Fruit fly (Drosophila melanogaster): ENCODE measurements around the gene Fit1.

Gene Fit1

DNA sequence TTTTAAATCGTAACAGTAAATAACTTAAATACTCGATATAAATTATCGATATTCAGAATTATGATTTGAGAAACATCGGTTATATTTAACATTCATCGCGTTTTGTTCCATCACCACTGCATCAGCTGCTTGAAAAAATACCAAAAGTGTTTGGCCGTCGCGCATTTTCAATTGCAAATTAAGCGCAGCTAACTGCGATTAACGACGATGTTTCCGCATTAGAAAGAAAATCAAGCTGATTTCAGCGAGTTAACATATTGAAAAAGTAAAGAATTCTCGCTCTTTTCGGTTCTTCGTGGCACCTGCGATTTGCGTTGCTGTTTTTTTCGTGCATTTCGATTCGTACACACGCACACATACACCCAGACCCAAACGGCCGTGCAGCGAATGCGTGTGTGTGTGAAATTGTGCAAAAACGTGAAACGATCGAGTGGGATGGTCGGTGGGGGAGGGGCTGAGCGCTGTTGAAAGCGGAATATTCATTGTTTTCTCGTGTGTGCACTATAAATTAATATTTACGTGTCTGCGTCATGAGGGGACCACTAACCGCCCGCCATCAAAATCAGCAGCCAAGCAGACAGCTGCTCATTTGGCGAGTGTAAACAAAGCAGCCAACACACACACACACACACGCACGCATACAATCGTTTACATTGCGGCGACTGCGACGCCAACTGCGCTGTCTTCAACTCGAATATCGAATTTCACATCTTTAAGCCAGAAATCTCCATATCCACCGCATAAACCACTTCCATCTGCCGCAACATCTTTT lies 4.9 kb downstream of the Fit1 start, which contains the start of gene Ack (continued):
- TF ChIP-seq CG6254 (GFP tag; optimal IDR thresholded peaks at IDR 0.05) = no peak
- TF ChIP-seq CG2199 (GFP tag; IDR thresholded peaks at IDR 0.05) = no peak
- TF ChIP-seq YL-1 (GFP tag; optimal IDR thresholded peaks at IDR 0.05) = peak; percentile 68
- 0 out of 3 replicates have a peak, but pooled peaks have one; percentile 46 for TF ChIP-seq CG34422 (GFP tag; IDR thresholded peaks at IDR 0.05)
- no peak for TF ChIP-seq CG8359 (GFP tag; optimal IDR thresholded peaks at IDR 0.05; ENCODE audit: borderline replicate concordance)
- TF ChIP-seq Sry-δ (GFP tag; optimal IDR thresholded peaks at IDR 0.05) = peak; percentile 85
- peak; percentile 61 for TF ChIP-seq cwo (GFP tag; optimal IDR thresholded peaks at IDR 0.05)
- 0 out of 2 replicates have a peak, but pooled peaks have one; percentile 49 for TF ChIP-seq crol (GFP tag; IDR thresholded peaks at IDR 0.05)
- TF ChIP-seq ranshi (GFP tag; IDR thresholded peaks at IDR 0.05) = peak; percentile 28; the same call in 1 of the 2 replicates
- no peak for TF ChIP-seq CG10147 (GFP tag; optimal IDR thresholded peaks at IDR 0.05)
- TF ChIP-seq phol (tag; optimal IDR thresholded peaks at IDR 0.05) = no peak
- TF ChIP-seq CHES-1-like (GFP tag; optimal IDR thresholded peaks at IDR 0.05) = peak; percentile 44
- TF ChIP-seq CG13624 (GFP tag; optimal IDR thresholded peaks at IDR 0.05) = no peak
- TF ChIP-seq HLHmδ (GFP tag; optimal IDR thresholded peaks at IDR 0.05) = peak; percentile 16
- no peak for TF ChIP-seq CG18011 (GFP tag; optimal IDR thresholded peaks at IDR 0.05)
- TF ChIP-seq dm (GFP tag; optimal IDR thresholded peaks at IDR 0.05) = no peak
- TF ChIP-seq psq (GFP tag; optimal IDR thresholded peaks at IDR 0.05) = no peak
- TF ChIP-seq CG7556 (GFP tag; optimal IDR thresholded peaks at IDR 0.05) = no peak
- no peak for TF ChIP-seq twi (tag; optimal IDR thresholded peaks at IDR 0.05)
- TF ChIP-seq CG14014 (GFP tag; IDR thresholded peaks at IDR 0.05) = no peak
- TF ChIP-seq CG9932 (GFP tag; IDR thresholded peaks at IDR 0.05) = peak; percentile 23; the same call in 1 of the 2 replicates
- peak; percentile 28 for TF ChIP-seq Fer1 (GFP tag; optimal IDR thresholded peaks at IDR 0.05)
- no peak for TF ChIP-seq pita (GFP tag; optimal IDR thresholded peaks at IDR 0.05)
- TF ChIP-seq cas (GFP tag; IDR thresholded peaks at IDR 0.05) = no peak
- no peak for TF ChIP-seq CG11723 (GFP tag; optimal IDR thresholded peaks at IDR 0.05)
- TF ChIP-seq Opbp (GFP tag; IDR thresholded peaks at IDR 0.05; ENCODE audit: partially characterized antibody) = peak; percentile 82
- TF ChIP-seq dati (GFP tag; IDR thresholded peaks at IDR 0.05) = no peak
- no peak for TF ChIP-seq Camta (GFP tag; optimal IDR thresholded peaks at IDR 0.05)
- TF ChIP-seq CG17802 (tag; optimal IDR thresholded peaks at IDR 0.05) = no peak
- no peak for TF ChIP-seq CG10366 (GFP tag; IDR thresholded peaks at IDR 0.05)
- TF ChIP-seq CG3838 (GFP tag; optimal IDR thresholded peaks at IDR 0.05) = no peak
- TF ChIP-seq Dref (GFP tag; IDR thresholded peaks at IDR 0.05) = peak; percentile 78
- TF ChIP-seq odd (GFP tag; optimal IDR thresholded peaks at IDR 0.05) = peak; percentile 45
- no peak for TF ChIP-seq gsb (GFP tag; IDR thresholded peaks at IDR 0.05)
- TF ChIP-seq CG15073 (GFP tag; optimal IDR thresholded peaks at IDR 0.05) = no peak
- TF ChIP-seq CG34224 (GFP tag; IDR thresholded peaks at IDR 0.05; ENCODE audit: partially characterized antibody) = peak; percentile 81
- peak; percentile 0 for TF ChIP-seq Nf-YB (GFP tag; optimal IDR thresholded peaks at IDR 0.05)
- TF ChIP-seq CG9797 (GFP tag; optimal IDR thresholded peaks at IDR 0.05) = peak; percentile 42
- TF ChIP-seq nerfin-1 (tag; optimal IDR thresholded peaks at IDR 0.05) = peak; percentile 58
- no peak for TF ChIP-seq CG13123 (GFP tag; optimal IDR thresholded peaks at IDR 0.05)
- no peak for TF ChIP-seq yki (optimal IDR thresholded peaks at IDR 0.05)
- peak; percentile 87 for TF ChIP-seq unc-4 (GFP tag; IDR thresholded peaks at IDR 0.05; ENCODE audit: partially characterized antibody)
- peak; percentile 53 for TF ChIP-seq CG2116 (GFP tag; optimal IDR thresholded peaks at IDR 0.05)
- TF ChIP-seq D (optimal IDR thresholded peaks at IDR 0.05) = peak; percentile 58
- TF ChIP-seq D (GFP tag; optimal IDR thresholded peaks at IDR 0.05) = no peak
- TF ChIP-seq sna (GFP tag; IDR thresholded peaks at IDR 0.05; ENCODE audit: partially characterized antibody) = peak; percentile 64
- no peak for TF ChIP-seq da (GFP tag; optimal IDR thresholded peaks at IDR 0.05)
- TF ChIP-seq ap (GFP tag; IDR thresholded peaks at IDR 0.05) = no peak
- TF ChIP-seq Lim3 (GFP tag; IDR thresholded peaks at IDR 0.05) = no peak
- no peak for TF ChIP-seq cato (GFP tag; optimal IDR thresholded peaks at IDR 0.05; ENCODE audit: borderline replicate concordance)
